Worm (Caenorhabditis elegans) whole organism, late embryonic: ENCODE data around the gene R148.8.

Experiments used
- ama-1 ChIP-seq: fragments of 150-350 bp; optimal IDR thresholded peaks from 2 replicates; lab custom pipeline; 2014
- ceh-31 ChIP-seq: sonication (generic microtip); optimal IDR thresholded peaks from 2 replicates; lab custom pipeline; 2016; ENCODE audit warnings: missing genetic modification characterization, missing compliant biosample characterization
- eyg-1 ChIP-seq: sonication (generic microtip); optimal IDR thresholded peaks from 2 replicates; lab custom pipeline; 2016; ENCODE audit warnings: missing genotype, missing genetic modification characterization, missing compliant biosample characterization
- fax-1 ChIP-seq: sonication (generic microtip); optimal IDR thresholded peaks from 2 replicates; lab custom pipeline; 2016; ENCODE audit warnings: missing genotype, missing genetic modification characterization, missing compliant biosample characterization
- odd-2 ChIP-seq: sonication (generic microtip); optimal IDR thresholded peaks from 2 replicates; lab custom pipeline; 2017; ENCODE audit warnings: antibody characterized with exemption, mild to moderate bottlenecking, missing genetic modification characterization, missing compliant biosample characterization

- no peak for TF ChIP-seq eyg-1 (tag; lab: Kevin White, UChicago)
- TF ChIP-seq odd-2 (tag; lab: Kevin White, UChicago): no peak
- TF ChIP-seq fax-1 (tag; lab: Kevin White, UChicago): no peak
- no peak for TF ChIP-seq ama-1 (lab: Kevin White, UChicago)
- no peak for TF ChIP-seq ceh-31 (tag; lab: Kevin White, UChicago)
These were observed 49.2 kb upstream of the R148.8 start for ce11 chrIII:3142078-3142477.
